Worm (Caenorhabditis elegans) whole organism, young adult: Measurements from ENCODE around the gene W04H10.2.

Experiments
- Y95B8A.8 ChIP-seq: fragments of 200-800 bp; sonication (Bioruptor generic); IDR thresholded peaks from 2 replicates; pipeline ENCODE4 v1.3.6; 2022; ENCODE audit warnings: missing genetic modification reagents, missing genetic modification characterization, missing compliant biosample characterization
- ZK185.1 ChIP-seq: sonication (generic microtip); optimal IDR thresholded peaks from 2 replicates; lab custom pipeline; 2016; ENCODE audit warnings: mild to moderate bottlenecking, missing genetic modification characterization, missing compliant biosample characterization; ENCODE audit not compliant: poor library complexity, severe bottlenecking
- dox-1 ChIP-seq: fragments of 200-800 bp; sonication (Bioruptor generic); IDR thresholded peaks from 2 replicates; pipeline ENCODE4 v1.3.6; 2022; ENCODE audit warnings: missing genetic modification reagents, missing genetic modification characterization, missing compliant biosample characterization
- egl-18 ChIP-seq: fragments of 200-800 bp; sonication (Bioruptor generic); IDR thresholded peaks from 2 replicates; pipeline ENCODE4 v1.3.6; 2022; ENCODE audit warnings: missing genetic modification reagents, missing genetic modification characterization, missing compliant biosample characterization
- gei-17 ChIP-seq: fragments of 200-800 bp; sonication (Bioruptor generic); optimal IDR thresholded peaks from 2 replicates; lab custom pipeline; 2018; ENCODE audit warnings: mild to moderate bottlenecking, missing genetic modification characterization, missing compliant biosample characterization
- let-526 ChIP-seq: fragments of 200-800 bp; sonication (Bioruptor generic); IDR thresholded peaks from 2 replicates; pipeline ENCODE4 v1.3.6; 2022; ENCODE audit warnings: missing genetic modification reagents, missing genetic modification characterization, missing compliant biosample characterization
- mes-4 ChIP-seq: sonication (generic microtip); optimal IDR thresholded peaks from 2 replicates; lab custom pipeline; 2016; ENCODE audit warnings: missing genotype, missing genetic modification characterization, missing compliant biosample characterization
- pha-4 ChIP-seq: fragments of 150-350 bp; sonication (generic microtip); optimal IDR thresholded peaks from 2 replicates; lab custom pipeline; 2014; ENCODE audit warnings: missing biosample characterization, missing genetic modification reagents, missing genetic modification characterization
- tlf-1 ChIP-seq: fragments of 200-800 bp; sonication (Bioruptor generic); optimal IDR thresholded peaks from 2 replicates; lab custom pipeline; 2018; ENCODE audit warnings: mild to moderate bottlenecking, missing genetic modification characterization, missing compliant biosample characterization
- ztf-3 ChIP-seq: fragments of 200-800 bp; sonication (Bioruptor generic); optimal IDR thresholded peaks from 2 replicates; lab custom pipeline; 2018; ENCODE audit warnings: mild to moderate bottlenecking, missing genetic modification characterization, missing compliant biosample characterization
- ztf-6 ChIP-seq: fragments of 200-800 bp; sonication (Bioruptor generic); IDR thresholded peaks from 2 replicates; pipeline ENCODE4 v1.3.6; 2022; ENCODE audit warnings: missing genetic modification reagents, missing genetic modification characterization, missing compliant biosample characterization

ce11 chrII:650321-651005 lies 45.1 kb downstream of the W04H10.2 start, which contains the start of the genes K07E8.7 and frpr-14:
- no peak for TF ChIP-seq pha-4 (tag; lab: Kevin White, UChicago)
- TF ChIP-seq Y95B8A.8 (GFP tag; lab: Robert Waterston, UW): no peak
- TF ChIP-seq tlf-1 (GFP tag; lab: Kevin White, UChicago): no peak
- TF ChIP-seq gei-17: no peak
- TF ChIP-seq ZK185.1 (tag; lab: Kevin White, UChicago): no peak
- TF ChIP-seq egl-18 (GFP tag; lab: Robert Waterston, UW): no peak
- TF ChIP-seq ztf-6: no peak
- TF ChIP-seq dox-1 (GFP tag; lab: Robert Waterston, UW): no peak
- TF ChIP-seq ztf-3 (GFP tag; lab: Kevin White, UChicago): no peak
- no peak for TF ChIP-seq mes-4 (tag; lab: Kevin White, UChicago)
- TF ChIP-seq let-526 (GFP tag; lab: Robert Waterston, UW): no peak
